Worm (Caenorhabditis elegans) whole organism, mixed stage, embryonic: Measurements from ENCODE around the gene K03B4.8.

Experiments used
- bed-3 ChIP-seq: fragments of 200-800 bp; sonication (Bioruptor generic); optimal IDR thresholded peaks from 3 replicates; lab custom pipeline; 2018; ENCODE audit warnings: mild to moderate bottlenecking, missing genetic modification characterization, moderate library complexity, missing compliant biosample characterization
- elt-1 ChIP-seq: sonication (generic microtip); optimal IDR thresholded peaks from 2 replicates; lab custom pipeline; 2017; ENCODE audit warnings: missing genetic modification characterization, mild to moderate bottlenecking, missing compliant biosample characterization, antibody characterized with exemption, moderate library complexity, borderline replicate concordance; ENCODE audit not compliant: insufficient read depth
- ham-2 ChIP-seq: fragments of 200-800 bp; sonication (Bioruptor generic); optimal IDR thresholded peaks from 2 replicates; lab custom pipeline; 2018; ENCODE audit warnings: mild to moderate bottlenecking, missing genetic modification characterization, missing compliant biosample characterization
- unc-62 ChIP-seq: fragments of 150-350 bp; optimal IDR thresholded peaks from 2 replicates; lab custom pipeline; 2014; ENCODE audit warnings: missing biosample characterization, missing genetic modification reagents, missing genetic modification characterization
- zip-8 ChIP-seq: fragments of 150-350 bp; optimal IDR thresholded peaks from 2 replicates; lab custom pipeline; 2014; ENCODE audit warnings: missing biosample characterization, missing genetic modification characterization

DNA sequence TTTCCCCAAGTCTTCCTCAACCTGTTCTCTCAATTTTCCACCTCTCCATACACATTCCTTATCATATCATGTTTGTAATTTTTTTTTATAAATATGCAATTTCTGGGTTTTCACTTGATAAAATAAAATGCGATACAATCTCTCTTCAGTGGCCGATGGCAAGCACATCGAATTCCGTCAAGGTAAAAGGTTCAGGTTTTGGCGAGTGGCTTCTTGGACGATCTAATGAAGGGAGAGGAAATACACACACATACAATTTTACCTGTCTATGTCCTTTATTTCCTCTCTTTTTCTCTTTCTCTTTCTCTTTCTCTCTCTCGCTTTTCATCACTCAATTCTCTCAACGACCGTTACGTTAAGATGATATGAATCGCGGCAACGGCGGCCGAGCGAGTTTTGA lies 22.9 kb downstream of the K03B4.8 start:
- TF ChIP-seq zip-8 (tag; lab: Kevin White, UChicago) (no peak), ham-2 (GFP tag; lab: Kevin White, UChicago) (peak; percentile 20), unc-62 (GFP tag; lab: Kevin White, UChicago) (no peak), bed-3 (GFP tag; lab: Kevin White, UChicago) (no peak), elt-1 (tag; lab: Kevin White, UChicago) (peak; percentile 53)
